Worm (Caenorhabditis elegans) whole organism, L4 larva: ENCODE results near the gene nas-28.
A peak's percentile ranks its signal among the peaks of the same experiment; 100 is the strongest.

ENCODE experiments used
- F10B5.3 ChIP-seq: sonication (generic microtip); optimal IDR thresholded peaks from 2 replicates; lab custom pipeline; 2016; ENCODE audit warnings: mild to moderate bottlenecking, missing genetic modification characterization, missing compliant biosample characterization
- F49E8.2 ChIP-seq: sonication (generic microtip); optimal IDR thresholded peaks from 2 replicates; lab custom pipeline; 2016; ENCODE audit warnings: missing compliant biosample characterization, mild to moderate bottlenecking, missing genetic modification characterization, borderline replicate concordance
- Y48G9A.11 ChIP-seq: fragments of 200-800 bp; sonication (Bioruptor generic); IDR thresholded peaks from 2 replicates; pipeline ENCODE4 v1.3.6; 2022; ENCODE audit warnings: missing genetic modification reagents, missing genetic modification characterization, missing compliant biosample characterization
- Y75B8A.6 ChIP-seq: fragments of 200-800 bp; sonication (Bioruptor generic); IDR thresholded peaks from 2 replicates; pipeline ENCODE4 v1.3.6; 2022; ENCODE audit warnings: missing genetic modification reagents, missing genetic modification characterization, missing compliant biosample characterization
- ZK337.2 ChIP-seq: fragments of 200-800 bp; sonication (Bioruptor generic); IDR thresholded peaks from 2 replicates; pipeline ENCODE4 v1.3.6; 2022; ENCODE audit warnings: missing genetic modification reagents, missing genetic modification characterization, missing compliant biosample characterization
- ZK546.5 ChIP-seq, 2 experiments: sonication (generic microtip); optimal IDR thresholded peaks; 2 replicates each; lab custom pipeline; 2017; ENCODE audit warnings: missing biosample characterization in 2 of 2, missing genetic modification characterization in 2 of 2
- aha-1 ChIP-seq: fragments of 150-350 bp; peaks from one replicate; lab custom pipeline; 2014; ENCODE audit warnings: missing biosample characterization, missing genetic modification characterization
- attf-4 ChIP-seq: sonication (generic microtip); optimal IDR thresholded peaks from 3 replicates; lab custom pipeline; 2017; ENCODE audit warnings: missing biosample characterization, missing genetic modification characterization
- ceh-28 ChIP-seq: fragments of 150-350 bp; optimal IDR thresholded peaks from 2 replicates; lab custom pipeline; 2014; ENCODE audit warnings: missing biosample characterization, missing genetic modification reagents, missing genetic modification characterization
- cey-2 ChIP-seq: sonication (generic microtip); optimal IDR thresholded peaks from 3 replicates; lab custom pipeline; 2017; ENCODE audit warnings: missing genetic modification characterization, mild to moderate bottlenecking, missing compliant biosample characterization, antibody characterized with exemption, borderline replicate concordance; ENCODE audit not compliant: insufficient read depth
- daf-16 ChIP-seq, 3 experiments: sonication (generic microtip); optimal IDR thresholded peaks; 2 replicates each; lab custom pipeline; 2016 to 2017; ENCODE audit warnings: missing genetic modification characterization in 3 of 3, missing genetic modification reagents in 3 of 3, mild to moderate bottlenecking in 2 of 3, missing compliant biosample characterization in 2 of 3, missing biosample characterization in 1 of 3, moderate library complexity in 1 of 3
- dmd-8 ChIP-seq: fragments of 200-800 bp; sonication (Bioruptor generic); IDR thresholded peaks from 2 replicates; pipeline ENCODE4 v1.3.6; 2022; ENCODE audit warnings: missing genetic modification characterization, missing compliant biosample characterization
- dmd-9 ChIP-seq: fragments of 200-800 bp; sonication (Bioruptor generic); IDR thresholded peaks from 2 replicates; pipeline ENCODE4 v1.3.6; 2022; ENCODE audit warnings: missing genetic modification reagents, missing genetic modification characterization, missing compliant biosample characterization
- dpl-1 ChIP-seq: fragments of 150-350 bp; optimal IDR thresholded peaks from 2 replicates; lab custom pipeline; 2014; ENCODE audit warnings: missing biosample characterization, missing genetic modification reagents, missing genetic modification characterization
- egl-43 ChIP-seq: fragments of 200-800 bp; sonication (Bioruptor generic); IDR thresholded peaks from 2 replicates; pipeline ENCODE4 v1.3.6; 2022; ENCODE audit warnings: missing genetic modification reagents, missing genetic modification characterization, missing compliant biosample characterization
- hlh-11 ChIP-seq: fragments of 200-800 bp; sonication (Bioruptor generic); optimal IDR thresholded peaks from 2 replicates; lab custom pipeline; 2018; ENCODE audit warnings: mild to moderate bottlenecking, missing genetic modification characterization, missing compliant biosample characterization
- hlh-30 ChIP-seq: sonication (generic microtip); optimal IDR thresholded peaks from 2 replicates; lab custom pipeline; 2017; ENCODE audit warnings: antibody characterized with exemption, mild to moderate bottlenecking, missing genetic modification characterization, missing compliant biosample characterization; ENCODE audit not compliant: insufficient read depth
- hmg-1.1 ChIP-seq: fragments of 200-800 bp; sonication (Bioruptor generic); IDR thresholded peaks from 2 replicates; pipeline ENCODE4 v1.3.6; 2022; ENCODE audit warnings: missing genetic modification reagents, missing genetic modification characterization, missing compliant biosample characterization
- lin-15B ChIP-seq: fragments of 150-350 bp; sonication (generic microtip); optimal IDR thresholded peaks from 3 replicates; lab custom pipeline; 2014; ENCODE audit warnings: missing biosample characterization, missing genetic modification characterization
- lin-38 ChIP-seq: fragments of 200-800 bp; sonication (Bioruptor generic); IDR thresholded peaks from 2 replicates; pipeline ENCODE4 v1.3.6; 2022; ENCODE audit warnings: missing genetic modification reagents, missing genetic modification characterization, missing compliant biosample characterization
- lin-39 ChIP-seq: fragments of 150-350 bp; optimal IDR thresholded peaks from 2 replicates; lab custom pipeline; 2014; ENCODE audit warnings: missing biosample characterization, missing genetic modification reagents, missing genetic modification characterization
- lsy-2 ChIP-seq, 2 experiments: fragments of 150-350 bp in 1 of 2; sonication (generic microtip) in 1 of 2; optimal IDR thresholded peaks; 2 replicates each; lab custom pipeline; 2014 to 2017; ENCODE audit warnings: missing biosample characterization in 2 of 2, missing genetic modification characterization in 2 of 2
- mep-1 ChIP-seq: fragments of 150-350 bp; sonication (generic microtip); optimal IDR thresholded peaks from 3 replicates; lab custom pipeline; 2014; ENCODE audit warnings: missing biosample characterization, missing genetic modification characterization
- mxl-2 ChIP-seq: fragments of 200-800 bp; sonication (Bioruptor generic); conservative IDR thresholded peaks from 2 replicates; pipeline ENCODE4 v1.3.6; 2022; ENCODE audit warnings: missing genetic modification reagents, missing genetic modification characterization, missing compliant biosample characterization
- mxl-3 ChIP-seq: fragments of 200-800 bp; sonication (Bioruptor generic); optimal IDR thresholded peaks from 2 replicates; lab custom pipeline; 2018; ENCODE audit warnings: mild to moderate bottlenecking, missing genetic modification characterization, missing compliant biosample characterization
- nhr-102 ChIP-seq: sonication (generic microtip); optimal IDR thresholded peaks from 2 replicates; lab custom pipeline; 2016; ENCODE audit warnings: mild to moderate bottlenecking, missing genetic modification characterization, moderate library complexity, missing compliant biosample characterization
- nhr-11 ChIP-seq: fragments of 150-350 bp; optimal IDR thresholded peaks from 2 replicates; lab custom pipeline; 2014; ENCODE audit warnings: missing biosample characterization, missing genetic modification characterization
- saeg-2 ChIP-seq: fragments of 200-800 bp; sonication (Bioruptor generic); IDR thresholded peaks from 2 replicates; pipeline ENCODE4 v1.3.6; 2022; ENCODE audit warnings: missing genetic modification reagents, missing genetic modification characterization, missing compliant biosample characterization
- sdz-12 ChIP-seq: fragments of 200-800 bp; sonication (Bioruptor generic); optimal IDR thresholded peaks from 2 replicates; lab custom pipeline; 2018; ENCODE audit warnings: mild to moderate bottlenecking, missing genetic modification characterization, missing compliant biosample characterization
- snpc-4 ChIP-seq: fragments of 150-350 bp; optimal IDR thresholded peaks from 2 replicates; lab custom pipeline; 2014; ENCODE audit warnings: missing biosample characterization, missing genetic modification characterization
- unc-62 ChIP-seq, 3 experiments: fragments of 150-350 bp in 1 of 3; sonication (generic microtip); optimal IDR thresholded peaks in 2 of 3; peaks in 1 of 3; 1 replicate in 1 of 3; 2 replicates in 2 of 3; lab custom pipeline; 2014 to 2017; ENCODE audit warnings: missing biosample characterization in 3 of 3, missing genetic modification characterization in 3 of 3, missing genetic modification reagents in 3 of 3, missing genotype in 1 of 3
- zfp-3 ChIP-seq: fragments of 200-800 bp; sonication (Bioruptor generic); conservative IDR thresholded peaks from 2 replicates; pipeline ENCODE4 v1.3.6; 2022; ENCODE audit warnings: missing genetic modification reagents, missing genetic modification characterization, missing compliant biosample characterization
- ztf-7 ChIP-seq: fragments of 150-350 bp; optimal IDR thresholded peaks from 2 replicates; lab custom pipeline; 2014; ENCODE audit warnings: missing biosample characterization, missing genetic modification characterization

The nas-28 gene

ce11 chrIII:6198378-6199234, 15.6 kb upstream of the nas-28 start, which contains the start of the genes C23G10.7 and rpn-2 (continued):
- peak; percentile 75 for TF ChIP-seq dpl-1 (GFP tag; lab: Kevin White, UChicago)
- TF ChIP-seq nhr-11 (tag; lab: Kevin White, UChicago), result peak; percentile 48
- TF ChIP-seq unc-62 (GFP tag; optimal IDR thresholded peaks at IDR 0.05 in 1 of 2; lab: Kevin White, UChicago), result no peak
- no peak for TF ChIP-seq unc-62 (tag; optimal IDR thresholded peaks at IDR 0.05; lab: Kevin White, UChicago)
- TF ChIP-seq lsy-2 (tag; optimal IDR thresholded peaks at IDR 0.05; lab: Kevin White, UChicago), result peak in 1 of 2 experiments; percentile 80
- peak; percentile 40 for TF ChIP-seq hlh-30 (tag; lab: Kevin White, UChicago)
- peak in 1 of 2 experiments; percentile 52 for TF ChIP-seq daf-16 (GFP tag; optimal IDR thresholded peaks at IDR 0.05; lab: Kevin White, UChicago)
- peak; percentile 65 for TF ChIP-seq daf-16 (tag; optimal IDR thresholded peaks at IDR 0.05; lab: Kevin White, UChicago)
- TF ChIP-seq hmg-1.1, result peak; percentile 53; the same call in 1 of the 2 replicates
- no peak for TF ChIP-seq ceh-28
- peak; percentile 55 for TF ChIP-seq nhr-102 (tag; lab: Kevin White, UChicago)

- TF ChIP-seq egl-43 (GFP tag; lab: Robert Waterston, UW), result no peak
- TF ChIP-seq Y48G9A.11 (GFP tag; lab: Robert Waterston, UW), result 0 out of 2 replicates have a peak, but pooled peaks have one; percentile 29
- TF ChIP-seq lin-38 (GFP tag; lab: Robert Waterston, UW), result peak; percentile 51
- peak; percentile 70 for TF ChIP-seq F49E8.2
- TF ChIP-seq mep-1 (tag; lab: Kevin White, UChicago), result no peak
Observed at ce11 chrIII:6195718-6196117, 12.7 kb upstream of the nas-28 start.

ce11 chrIII:6194480-6194879, 11.5 kb upstream of the nas-28 start, which contains the start of gene ugt-66:
ugt-66 (minus strand) TSS chrIII:6194580.
- TF ChIP-seq cey-2 (tag; lab: Kevin White, UChicago) (no peak), nhr-11 (tag; lab: Kevin White, UChicago) (no peak), ZK546.5 (tag; optimal IDR thresholded peaks at IDR 0.05; lab: Kevin White, UChicago) (no peak), mxl-3 (no peak), lin-15B (tag; lab: Kevin White, UChicago) (no peak), F49E8.2 (no peak), hlh-30 (tag; lab: Kevin White, UChicago) (no peak), dmd-8 (GFP tag; lab: Robert Waterston, UW) (no peak), ztf-7 (tag; lab: Kevin White, UChicago) (no peak), mxl-2 (GFP tag; lab: Robert Waterston, UW) (no peak), sdz-12 (no peak), saeg-2 (GFP tag; lab: Robert Waterston, UW) (no peak), F10B5.3 (tag; lab: Kevin White, UChicago) (no peak), attf-4 (tag; lab: Kevin White, UChicago) (no peak), aha-1 (tag; lab: Kevin White, UChicago) (no peak), hlh-11 (tag; lab: Kevin White, UChicago) (no peak), Y75B8A.6 (GFP tag; lab: Robert Waterston, UW) (no peak), lin-38 (GFP tag; lab: Robert Waterston, UW) (no peak), snpc-4 (tag; lab: Kevin White, UChicago) (no peak), lin-39 (no peak)

- TF ChIP-seq lin-15B (tag; lab: Kevin White, UChicago), result no peak
- TF ChIP-seq dmd-9 (GFP tag; lab: Robert Waterston, UW), result no peak
- no peak for TF ChIP-seq mep-1 (tag; lab: Kevin White, UChicago)
- no peak for TF ChIP-seq zfp-3
- TF ChIP-seq hlh-11 (tag; lab: Kevin White, UChicago), result no peak
- TF ChIP-seq ZK337.2, result no peak
Observed at ce11 chrIII:6190810-6191209, 7.8 kb upstream of the nas-28 start, which contains the start of gene C23G10.5. C23G10.5 (plus strand) TSS chrIII:6191110.
